Fruit fly (Drosophila melanogaster) whole organism, wandering third instar larva: ENCODE data around the gene CG12289.

ENCODE experiments used
- Dif ChIP-seq: fragments of 200-275, 200-300 bp; sonication (Bioruptor generic); optimal IDR thresholded peaks from 2 replicates; lab custom pipeline; 2018; ENCODE audit warnings: missing biosample characterization, missing genetic modification characterization; ENCODE audit not compliant: partially characterized antibody
- OdsH ChIP-seq: fragments of 200-800 bp; sonication (Bioruptor generic); optimal IDR thresholded peaks from 2 replicates; lab custom pipeline; 2016; ENCODE audit warnings: missing biosample characterization, mild to moderate bottlenecking, missing genetic modification characterization
- Sp1 ChIP-seq: fragments of 200-800 bp; sonication (Bioruptor generic); optimal IDR thresholded peaks from 3 replicates; lab custom pipeline; 2019; ENCODE audit warnings: missing biosample characterization, mild to moderate bottlenecking, missing genetic modification characterization, moderate library complexity
- dl ChIP-seq, 2 experiments: fragments of 175-275, 200-275 bp in 1 of 2; fragments of 200-275 bp in 1 of 2; sonication (Bioruptor generic); optimal IDR thresholded peaks; lab custom pipeline; 2018; ENCODE audit warnings: mild to moderate bottlenecking in 2 of 2, missing biosample characterization in 2 of 2, missing genetic modification characterization in 2 of 2, moderate library complexity in 2 of 2; ENCODE audit not compliant: partially characterized antibody in 2 of 2, insufficient read depth in 1 of 2
- usp ChIP-seq: fragments of >200 bp; optimal IDR thresholded peaks from 2 replicates; lab custom pipeline; 2017; ENCODE audit warnings: missing biosample characterization, missing genetic modification characterization

DNA sequence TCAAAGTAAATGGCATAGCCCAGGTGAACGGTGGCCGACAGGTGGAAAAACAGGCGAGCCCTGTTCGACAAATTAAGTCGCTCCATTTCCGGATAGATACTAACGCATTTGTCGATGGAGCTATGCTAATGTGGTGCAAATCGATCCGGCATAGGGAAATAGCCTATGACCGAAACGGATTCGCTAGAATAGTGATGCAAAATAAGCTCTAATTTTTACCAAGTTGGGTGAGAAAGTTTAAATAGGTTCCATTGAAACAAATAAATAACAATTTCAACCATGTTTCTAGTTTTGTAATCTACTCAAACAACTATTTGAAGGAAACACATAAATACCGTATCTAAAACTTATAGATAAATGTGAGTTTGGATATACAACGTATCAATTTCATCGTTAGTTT, 22.9 kb downstream of the CG12289 start, which contains the start of gene CG6149:
- no peak for TF ChIP-seq Dif (GFP tag; lab: Kevin White, UChicago)
- TF ChIP-seq dl (GFP tag; optimal IDR thresholded peaks at IDR 0.05; lab: Kevin White, UChicago; ENCODE audit: insufficient read depth in 1 of 2, partially characterized antibody in 2 of 2): no peak
- TF ChIP-seq Sp1: no peak
- TF ChIP-seq usp (GFP tag; lab: Kevin White, UChicago): no peak
- TF ChIP-seq OdsH: no peak
